Fruit fly (Drosophila melanogaster) whole organism, embryonic: Measurements from ENCODE around the gene tst.

Source experiments
- ATbp ChIP-seq: fragments of 200-800 bp; sonication (Bioruptor generic); optimal IDR thresholded peaks from 2 replicates; lab custom pipeline; 2017; ENCODE audit warnings: missing biosample characterization, mild to moderate bottlenecking, missing genetic modification characterization, missing genetic modification reagents
- Abd-B ChIP-seq: fragments of 200-800 bp; sonication (Bioruptor generic); optimal IDR thresholded peaks from 2 replicates; lab custom pipeline; 2018; ENCODE audit warnings: missing biosample characterization, mild to moderate bottlenecking, missing genetic modification characterization, moderate library complexity
- Awh ChIP-seq: fragments of 200-800 bp; sonication (Bioruptor generic); IDR thresholded peaks from 2 replicates; pipeline ENCODE4, ENCODE4 v1.3.6; 2022; ENCODE audit warnings: missing biosample characterization, missing genetic modification characterization
- C15 ChIP-seq: fragments of 200-800 bp; sonication (Bioruptor generic); IDR thresholded peaks from 3 replicates; pipeline ENCODE4 v1.3.6; 2022; ENCODE audit warnings: missing biosample characterization, missing genetic modification characterization
- CG10209 ChIP-seq: fragments of 200-800 bp; sonication (Bioruptor generic); optimal IDR thresholded peaks from 3 replicates; lab custom pipeline; 2017; ENCODE audit warnings: missing biosample characterization, mild to moderate bottlenecking, missing genetic modification characterization, missing genetic modification reagents
- CG10543 ChIP-seq: fragments of 200-800 bp; sonication (Bioruptor generic); optimal IDR thresholded peaks from 3 replicates; lab custom pipeline; 2017; ENCODE audit warnings: missing biosample characterization, mild to moderate bottlenecking, missing genetic modification characterization, moderate library complexity
- CG10565 ChIP-seq: fragments of 200-800 bp; sonication (Bioruptor generic); optimal IDR thresholded peaks from 3 replicates; lab custom pipeline; 2016; ENCODE audit warnings: missing biosample characterization, mild to moderate bottlenecking, missing genetic modification characterization
- CG10959 ChIP-seq: fragments of 200-800 bp; sonication (Bioruptor generic); IDR thresholded peaks from 2 replicates; pipeline ENCODE4 v1.3.6; 2022; ENCODE audit warnings: missing biosample characterization, missing genetic modification characterization
- CG11456 ChIP-seq: fragments of 200-800 bp; sonication (Bioruptor generic); IDR thresholded peaks from 3 replicates; pipeline ENCODE4 v1.3.6; 2022; ENCODE audit warnings: missing biosample characterization, missing genetic modification characterization
- CG12942 ChIP-seq: fragments of 200-800 bp; sonication (Bioruptor generic); optimal IDR thresholded peaks from 3 replicates; lab custom pipeline; 2016; ENCODE audit warnings: missing biosample characterization, missing genetic modification characterization
- CG15011 ChIP-seq: fragments of 200-800 bp; sonication (Bioruptor generic); optimal IDR thresholded peaks from 3 replicates; lab custom pipeline; 2018; ENCODE audit warnings: missing biosample characterization, mild to moderate bottlenecking, missing genetic modification characterization
- CG1603 ChIP-seq: fragments of 200-800 bp; sonication (Bioruptor generic); optimal IDR thresholded peaks from 2 replicates; lab custom pipeline; 2019; ENCODE audit warnings: missing biosample characterization, mild to moderate bottlenecking, missing genetic modification characterization, moderate library complexity
- CG2120 ChIP-seq: fragments of 200-800 bp; sonication (Bioruptor generic); optimal IDR thresholded peaks from 3 replicates; lab custom pipeline; 2016; ENCODE audit warnings: missing biosample characterization, missing genetic modification characterization
- CG32767 ChIP-seq: fragments of 200-800 bp; sonication (Bioruptor generic); IDR thresholded peaks from 2 replicates; pipeline ENCODE4 v1.3.6; 2022; ENCODE audit warnings: missing biosample characterization, missing genetic modification characterization
- CG3847 ChIP-seq: fragments of 200-800 bp; sonication (Bioruptor generic); IDR thresholded peaks from 2 replicates; pipeline ENCODE4 v1.3.6; 2022; ENCODE audit warnings: missing biosample characterization, missing genetic modification characterization
- CG4282 ChIP-seq: fragments of 200-800 bp; sonication (Bioruptor generic); optimal IDR thresholded peaks from 2 replicates; lab custom pipeline; 2016; ENCODE audit warnings: missing biosample characterization, missing genetic modification characterization
- CG4360 ChIP-seq: fragments of 200-800 bp; sonication (Bioruptor generic); IDR thresholded peaks from 2 replicates; pipeline ENCODE4 v1.3.6; 2022; ENCODE audit warnings: missing biosample characterization, missing genetic modification characterization
- CG4707 ChIP-seq: fragments of 200-800 bp; sonication (Bioruptor generic); optimal IDR thresholded peaks from 2 replicates; lab custom pipeline; 2018; ENCODE audit warnings: missing biosample characterization, mild to moderate bottlenecking, missing genetic modification characterization, moderate library complexity
- CG7372 ChIP-seq: fragments of 200-800 bp; sonication (Bioruptor generic); IDR thresholded peaks from 2 replicates; pipeline ENCODE4 v1.3.6; 2022; ENCODE audit warnings: missing biosample characterization, missing genetic modification characterization
- CG7987 ChIP-seq: fragments of 200-800 bp; sonication (Bioruptor generic); optimal IDR thresholded peaks from 2 replicates; lab custom pipeline; 2018; ENCODE audit warnings: missing biosample characterization, mild to moderate bottlenecking, missing genetic modification characterization, moderate library complexity
- CG9609 ChIP-seq: fragments of 200-800 bp; sonication (Bioruptor generic); optimal IDR thresholded peaks from 3 replicates; lab custom pipeline; 2016; ENCODE audit warnings: missing biosample characterization, missing genetic modification characterization
- CG9797 ChIP-seq: fragments of 200-800 bp; sonication (Bioruptor generic); optimal IDR thresholded peaks from 3 replicates; lab custom pipeline; 2018; ENCODE audit warnings: missing biosample characterization, mild to moderate bottlenecking, missing genetic modification characterization
- CG9817 ChIP-seq: fragments of 200-800 bp; sonication (Bioruptor generic); optimal IDR thresholded peaks from 2 replicates; lab custom pipeline; 2018; ENCODE audit warnings: missing biosample characterization, mild to moderate bottlenecking, missing genetic modification characterization, moderate library complexity
- CG9932 ChIP-seq: fragments of 200-800 bp; sonication (Bioruptor generic); IDR thresholded peaks from 2 replicates; pipeline ENCODE4 v1.3.6; 2022; ENCODE audit warnings: missing biosample characterization, missing genetic modification characterization
- CTCF ChIP-seq: fragments of 200-800 bp; sonication (Bioruptor generic); optimal IDR thresholded peaks from 2 replicates; lab custom pipeline; 2017; ENCODE audit warnings: missing biosample characterization, mild to moderate bottlenecking, missing genetic modification characterization, moderate library complexity
- ERR ChIP-seq: fragments of 200-800 bp; sonication (Bioruptor generic); optimal IDR thresholded peaks from 2 replicates; lab custom pipeline; 2016; ENCODE audit warnings: missing biosample characterization, missing genetic modification characterization
- Ets65A ChIP-seq: fragments of 200-800 bp; sonication (Bioruptor generic); peaks from one replicate; lab custom pipeline; 2016; ENCODE audit warnings: missing biosample characterization, missing genetic modification characterization
- HmgZ ChIP-seq: fragments of 200-800 bp; sonication (Bioruptor generic); optimal IDR thresholded peaks from 2 replicates; lab custom pipeline; 2018; ENCODE audit warnings: missing biosample characterization, mild to moderate bottlenecking, missing genetic modification characterization
- Hmr ChIP-seq: fragments of 200-800 bp; sonication (Bioruptor generic); optimal IDR thresholded peaks from 3 replicates; lab custom pipeline; 2017; ENCODE audit warnings: mild to moderate bottlenecking, missing biosample characterization, missing genetic modification reagents, missing genetic modification characterization
- Mad ChIP-seq: fragments of 200-800 bp; sonication (Bioruptor generic); optimal IDR thresholded peaks from 2 replicates; lab custom pipeline; 2016; ENCODE audit warnings: missing biosample characterization, missing genetic modification characterization
- NC2α ChIP-seq: fragments of 200-800 bp; sonication (Bioruptor generic); optimal IDR thresholded peaks from 2 replicates; lab custom pipeline; 2016; ENCODE audit warnings: missing biosample characterization, missing genetic modification characterization
- Nf-YC ChIP-seq: fragments of 200-800 bp; optimal IDR thresholded peaks from 3 replicates; lab custom pipeline; 2019; ENCODE audit warnings: missing biosample characterization, mild to moderate bottlenecking, missing genetic modification characterization, moderate library complexity
- NfI ChIP-seq: fragments of 200-800 bp; sonication (Bioruptor generic); optimal IDR thresholded peaks from 3 replicates; lab custom pipeline; 2018; ENCODE audit warnings: missing biosample characterization, mild to moderate bottlenecking, missing genetic modification characterization, moderate library complexity
- Opbp ChIP-seq: fragments of 200-800 bp; sonication (Bioruptor generic); IDR thresholded peaks from 3 replicates; pipeline ENCODE4 v1.3.6; 2022; ENCODE audit warnings: missing biosample characterization, missing genetic modification characterization; ENCODE audit not compliant: partially characterized antibody
- Pdp1 ChIP-seq, 2 experiments: fragments of 200-800 bp; sonication (Bioruptor generic); optimal IDR thresholded peaks; 3 replicates each; lab custom pipeline; 2016; ENCODE audit warnings: missing biosample characterization in 2 of 2, missing genetic modification characterization in 2 of 2, mild to moderate bottlenecking in 1 of 2, moderate library complexity in 1 of 2
- Trl ChIP-seq, 3 experiments: fragments of >200 bp in 2 of 3; fragments of 200-800 bp in 1 of 3; sonication (Bioruptor generic) in 1 of 3; optimal IDR thresholded peaks; 2 replicates in 1 of 3; 3 replicates in 2 of 3; lab custom pipeline; 2016 to 2017; ENCODE audit warnings: missing biosample characterization in 1 of 3, missing genetic modification characterization in 1 of 3
- Xbp1 ChIP-seq: fragments of 200-800 bp; sonication (Bioruptor generic); optimal IDR thresholded peaks from 3 replicates; lab custom pipeline; 2016; ENCODE audit warnings: missing biosample characterization, mild to moderate bottlenecking, missing genetic modification characterization
- YL-1 ChIP-seq: fragments of 200-800 bp; sonication (Bioruptor generic); optimal IDR thresholded peaks from 3 replicates; lab custom pipeline; 2017; ENCODE audit warnings: missing biosample characterization, mild to moderate bottlenecking, missing genetic modification characterization
- ato ChIP-seq: fragments of 200-800 bp; sonication (Bioruptor generic); IDR thresholded peaks from 2 replicates; pipeline ENCODE4 v1.3.6; 2022; ENCODE audit warnings: missing biosample characterization, missing genetic modification characterization; ENCODE audit not compliant: partially characterized antibody
- bbx ChIP-seq: fragments of 200-800 bp; sonication (Bioruptor generic); IDR thresholded peaks from 2 replicates; pipeline ENCODE4 v1.3.6; 2022; ENCODE audit warnings: missing biosample characterization, missing genetic modification characterization; ENCODE audit not compliant: partially characterized antibody
- caup ChIP-seq: fragments of 200-800 bp; sonication (Bioruptor generic); optimal IDR thresholded peaks from 3 replicates; lab custom pipeline; 2017; ENCODE audit warnings: missing biosample characterization, mild to moderate bottlenecking, missing genetic modification characterization, moderate library complexity; ENCODE audit not compliant: severe bottlenecking
- dm ChIP-seq: fragments of 200-800 bp; sonication (Bioruptor generic); optimal IDR thresholded peaks from 3 replicates; lab custom pipeline; 2016; ENCODE audit warnings: missing biosample characterization, missing genetic modification characterization
- fu2 ChIP-seq: fragments of 200-800 bp; sonication (Bioruptor generic); optimal IDR thresholded peaks from 2 replicates; lab custom pipeline; 2016; ENCODE audit warnings: missing biosample characterization, missing genetic modification characterization
- gcm ChIP-seq: fragments of 200-800 bp; sonication (Bioruptor generic); optimal IDR thresholded peaks from 2 replicates; lab custom pipeline; 2019; ENCODE audit warnings: missing biosample characterization, mild to moderate bottlenecking, missing genetic modification characterization, moderate library complexity
- pho ChIP-seq: fragments of 200-800 bp; sonication (Bioruptor generic); optimal IDR thresholded peaks from 2 replicates; lab custom pipeline; 2016; ENCODE audit warnings: missing biosample characterization, missing genetic modification characterization
- prd ChIP-seq, 3 experiments: fragments of >200 bp in 2 of 3; fragments of 200-800 bp in 1 of 3; sonication (Bioruptor generic) in 1 of 3; optimal IDR thresholded peaks in 2 of 3; IDR thresholded peaks in 1 of 3; 2 replicates in 2 of 3; 3 replicates in 1 of 3; pipeline versions ENCODE4 v1.3.6 to Lab custom; 2017 to 2022; ENCODE audit warnings: missing biosample characterization in 1 of 3, missing genetic modification characterization in 1 of 3
- sug ChIP-seq: fragments of 200-800 bp; optimal IDR thresholded peaks from 2 replicates; lab custom pipeline; 2019; ENCODE audit warnings: missing biosample characterization, mild to moderate bottlenecking, missing genetic modification characterization, moderate library complexity
- tna ChIP-seq: fragments of 200-800 bp; sonication (Bioruptor generic); IDR thresholded peaks from 2 replicates; pipeline ENCODE4 v1.3.6; 2022; ENCODE audit warnings: missing biosample characterization, missing genetic modification characterization; ENCODE audit not compliant: partially characterized antibody

tst gene

dm6 chr3R:23818879-23819408, 46.3 kb upstream of the tst start, which contains the start of the genes CG33111 and eIF4G2 (continued):
- TF ChIP-seq CG4360 (GFP tag; lab: Robert Waterston, UW) (0 out of 2 replicates have a peak, but pooled peaks have one; percentile 12), tna (peak; percentile 47), CG3847 (peak; percentile 41), fu2 (GFP tag; lab: Kevin White, UChicago) (peak; percentile 24), CG32767 (peak; percentile 35; the same call in 1 of the 2 replicates), Nf-YC (peak; percentile 58), Trl (optimal IDR thresholded peaks at IDR 0.05; lab: Kevin White, UChicago) (peak in 1 of 2 experiments; percentile 59), Trl (GFP tag; optimal IDR thresholded peaks at IDR 0.05; lab: Kevin White, UChicago) (peak; percentile 1), CG10543 (GFP tag; lab: Kevin White, UChicago) (peak; percentile 4), CTCF (GFP tag; lab: Kevin White, UChicago) (peak; percentile 67), Xbp1 (GFP tag; lab: Kevin White, UChicago) (peak; percentile 40), prd (optimal IDR thresholded peaks at IDR 0.05; lab: Kevin White, UChicago) (no peak), prd (GFP tag; IDR thresholded peaks at IDR 0.05; lab: Robert Waterston, UW) (0 out of 3 replicates have a peak, but pooled peaks have one; percentile 11), pho (peak; percentile 48), CG9797 (GFP tag; lab: Kevin White, UChicago) (peak; percentile 97), Pdp1 (GFP tag; optimal IDR thresholded peaks at IDR 0.05; lab: Kevin White, UChicago) (peak; percentile 12 to 75), NfI (peak; percentile 6), CG7372 (GFP tag; lab: Robert Waterston, UW) (no peak), C15 (GFP tag; lab: Robert Waterston, UW) (no peak), ato (GFP tag; lab: Robert Waterston, UW) (peak; percentile 34; the same call in 1 of the 2 replicates), CG1603 (tag; lab: Kevin White, UChicago) (peak; percentile 89), CG9932 (peak; percentile 64), gcm (peak; percentile 63), Opbp (peak; percentile 90), ERR (GFP tag; lab: Kevin White, UChicago) (no peak), CG10209 (GFP tag; lab: Kevin White, UChicago) (peak; percentile 6), CG9817 (tag; lab: Kevin White, UChicago) (peak; percentile 14), CG11456 (GFP tag; lab: Robert Waterston, UW) (peak; percentile 35; the same call in 1 of the 3 replicates), bbx (GFP tag; lab: Robert Waterston, UW) (peak; percentile 84), caup (GFP tag; lab: Kevin White, UChicago) (no peak), Hmr (GFP tag; lab: Kevin White, UChicago) (peak; percentile 73), CG10959 (no peak), dm (GFP tag; lab: Kevin White, UChicago) (peak; percentile 42), CG10565 (GFP tag; lab: Kevin White, UChicago) (no peak), Awh (GFP tag; lab: Robert Waterston, UW) (peak; percentile 27; the same call in 1 of the 2 replicates), CG15011 (GFP tag; lab: Kevin White, UChicago) (no peak), CG7987 (GFP tag; lab: Kevin White, UChicago) (peak; percentile 57), Ets65A (GFP tag; lab: Kevin White, UChicago) (peak; percentile 91), NC2α (GFP tag; lab: Kevin White, UChicago) (no peak), HmgZ (tag; lab: Kevin White, UChicago) (peak; percentile 74), CG9609 (GFP tag; lab: Kevin White, UChicago) (peak; percentile 36), CG2120 (peak; percentile 44), CG12942 (GFP tag; lab: Kevin White, UChicago) (peak; percentile 27), CG4282 (GFP tag; lab: Kevin White, UChicago) (no peak), Abd-B (GFP tag; lab: Kevin White, UChicago) (no peak), sug (tag; lab: Kevin White, UChicago) (peak; percentile 45), ATbp (GFP tag; lab: Kevin White, UChicago) (peak; percentile 18), Mad (peak; percentile 42), YL-1 (GFP tag; lab: Kevin White, UChicago) (peak; percentile 91), CG4707 (peak; percentile 25)
